Worm (Caenorhabditis elegans): ENCODE measurements around the gene aakb-1.

The aakb-1 gene

DNA sequence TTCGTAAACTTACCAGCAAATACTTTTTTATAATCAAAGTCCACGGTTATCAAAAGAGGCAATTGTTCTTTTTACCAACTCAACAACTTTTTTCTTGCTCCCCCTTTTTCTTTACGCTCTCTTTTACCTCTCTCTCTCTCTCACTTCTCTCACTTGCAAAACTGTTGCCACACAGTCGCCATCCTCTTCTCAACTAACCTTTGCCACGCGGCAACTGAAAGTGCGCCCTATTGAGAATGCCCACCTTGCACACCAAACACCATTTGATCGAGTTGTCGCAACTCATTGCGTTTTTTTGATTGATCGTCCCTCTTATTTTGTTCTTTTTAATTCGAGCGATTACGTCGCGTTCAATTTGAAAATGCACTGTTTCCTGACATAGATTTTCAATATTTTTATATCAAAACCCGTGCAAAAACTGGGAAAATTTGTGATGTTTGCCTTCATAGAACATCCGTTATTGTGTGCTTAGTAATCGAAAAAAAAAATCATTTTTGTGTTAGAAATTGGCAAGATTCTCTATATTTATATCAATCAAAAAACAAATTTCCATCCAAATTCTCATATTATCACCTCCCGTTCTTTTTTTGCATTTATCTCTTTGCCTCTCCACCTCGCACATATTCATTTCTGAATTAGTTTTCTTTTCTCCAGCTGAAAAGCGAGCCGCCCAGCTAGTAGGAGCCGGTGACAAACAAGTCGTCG, 8.8 kb upstream of the aakb-1 start, which contains the start of gene nhr-71:
Gene nhr-71 (plus strand): TSS at position 655 of the 705 bp plus-strand sequence.
- TF ChIP-seq mxl-3 (GFP tag; optimal IDR thresholded peaks at IDR 0.05) (no peak), lin-38 (GFP tag; IDR thresholded peaks at IDR 0.05) (0 out of 2 replicates have a peak, but pooled peaks have one; percentile 15), mes-2 (tag; optimal IDR thresholded peaks at IDR 0.05; ENCODE audit: poor library complexity, severe bottlenecking) (peak; percentile 36), unc-62 (GFP tag; optimal IDR thresholded peaks at IDR 0.05 in 1 of 2) (peak in 1 of 2 experiments; percentile 10), unc-62 (tag; optimal IDR thresholded peaks at IDR 0.05) (no peak), lim-7 (GFP tag; IDR thresholded peaks at IDR 0.05) (no peak)

DNA sequence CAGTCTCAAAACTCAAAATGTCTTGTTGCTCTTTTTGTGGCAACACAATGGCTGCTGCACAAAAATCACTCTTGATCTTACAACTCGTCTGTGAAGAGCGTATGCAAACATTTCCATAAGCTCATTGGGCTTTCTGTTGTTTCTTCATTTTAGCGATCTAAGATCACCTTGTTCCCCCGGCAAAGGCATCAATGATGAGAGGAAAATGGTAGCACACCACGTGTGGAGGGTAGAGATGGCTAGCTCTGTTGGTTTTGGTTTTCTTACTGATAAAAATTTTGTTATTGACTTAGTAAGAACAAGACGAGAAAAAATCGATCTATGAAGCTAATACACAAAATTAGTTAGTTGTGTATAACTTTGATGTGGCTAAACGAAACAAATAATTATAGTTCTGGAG, 7.6 kb upstream of the aakb-1 start:
- TF ChIP-seq ceh-62 (tag; optimal IDR thresholded peaks at IDR 0.05) (no peak), unc-62 (GFP tag; optimal IDR thresholded peaks at IDR 0.05 in 1 of 2) (no peak), unc-62 (tag; optimal IDR thresholded peaks at IDR 0.05) (no peak), hif-1 (tag; optimal IDR thresholded peaks at IDR 0.05) (no peak), nhr-6 (tag; optimal IDR thresholded peaks at IDR 0.05) (no peak), F37D6.2 (tag; optimal IDR thresholded peaks at IDR 0.05) (no peak), unc-39 (tag; optimal IDR thresholded peaks at IDR 0.05) (no peak), daf-16 (GFP tag; optimal IDR thresholded peaks at IDR 0.05) (no peak), daf-16 (tag; optimal IDR thresholded peaks at IDR 0.05) (peak; percentile 81), Y75B8A.6 (GFP tag; IDR thresholded peaks at IDR 0.05) (no peak), arid-1 (GFP tag; conservative IDR thresholded peaks at IDR 0.05) (no peak), tra-1 (GFP tag; IDR thresholded peaks at IDR 0.05) (no peak), unc-130 (GFP tag; optimal IDR thresholded peaks at IDR 0.05) (no peak), nhr-77 (tag; optimal IDR thresholded peaks at IDR 0.05) (peak; percentile 3), hlh-11 (tag; optimal IDR thresholded peaks at IDR 0.05) (peak; percentile 44), nhr-42 (GFP tag; IDR thresholded peaks at IDR 0.05) (no peak), D1046.2 (GFP tag; IDR thresholded peaks at IDR 0.05) (no peak), ZK337.2 (GFP tag; IDR thresholded peaks at IDR 0.05) (no peak), skn-1 (tag; optimal IDR thresholded peaks at IDR 0.05) (no peak), mes-2 (tag; optimal IDR thresholded peaks at IDR 0.05; ENCODE audit: poor library complexity, severe bottlenecking) (no peak), aly-2 (tag; optimal IDR thresholded peaks at IDR 0.05) (no peak), mdl-1 (tag; optimal IDR thresholded peaks at IDR 0.05) (peak in 1 of 2 experiments; percentile 45), nhr-41 (GFP tag; IDR thresholded peaks at IDR 0.05) (no peak), tag-97 (GFP tag; IDR thresholded peaks at IDR 0.05) (no peak), ceh-82 (tag; optimal IDR thresholded peaks at IDR 0.05) (no peak), ceh-28 (tag; optimal IDR thresholded peaks at IDR 0.05) (no peak), fkh-10 (GFP tag; optimal IDR thresholded peaks at IDR 0.05) (no peak), nhr-28 (tag; optimal IDR thresholded peaks at IDR 0.05) (peak; percentile 66), F26F4.8 (GFP tag; conservative IDR thresholded peaks at IDR 0.05) (no peak), ztf-11 (tag; optimal IDR thresholded peaks at IDR 0.05) (no peak), madf-9 (GFP tag; conservative IDR thresholded peaks at IDR 0.05) (no peak), ceh-44 (GFP tag; IDR thresholded peaks at IDR 0.05) (no peak), hlh-30 (tag; optimal IDR thresholded peaks at IDR 0.05; ENCODE audit: insufficient read depth) (peak; percentile 12), dmd-6 (GFP tag; IDR thresholded peaks at IDR 0.05) (no peak), ztf-7 (tag; optimal IDR thresholded peaks at IDR 0.05) (no peak), Y48G9A.11 (GFP tag; IDR thresholded peaks at IDR 0.05) (no peak), gei-8 (GFP tag; optimal IDR thresholded peaks at IDR 0.05) (no peak), lim-7 (GFP tag; IDR thresholded peaks at IDR 0.05) (no peak), php-3 (GFP tag; IDR thresholded peaks at IDR 0.05) (0 out of 2 replicates have a peak, but pooled peaks have one; percentile 14), pqm-1 (tag; optimal IDR thresholded peaks at IDR 0.05) (peak; percentile 21), snpc-1.2 (GFP tag; IDR thresholded peaks at IDR 0.05) (no peak), dmd-9 (GFP tag; IDR thresholded peaks at IDR 0.05) (no peak), dve-1 (tag; optimal IDR thresholded peaks at IDR 0.05; ENCODE audit: insufficient read depth) (peak; percentile 10), T26A8.4 (GFP tag; IDR thresholded peaks at IDR 0.05) (no peak)
